Fruit fly (Drosophila melanogaster) whole organism, adult: ENCODE data around the gene Fim.

ENCODE experiments used
- CG11617 ChIP-seq: fragments of 200-800 bp; sonication (Bioruptor generic); optimal IDR thresholded peaks from 2 replicates; lab custom pipeline; 2017; ENCODE audit warnings: mild to moderate bottlenecking, missing biosample characterization, missing genetic modification reagents, missing genetic modification characterization
- CG33017 ChIP-seq: fragments of 200-800 bp; sonication (Bioruptor generic); optimal IDR thresholded peaks from 2 replicates; lab custom pipeline; 2018; ENCODE audit warnings: missing biosample characterization, mild to moderate bottlenecking, missing genetic modification characterization, moderate library complexity
- Crg-1 ChIP-seq: fragments of 200-800 bp; sonication (Bioruptor generic); optimal IDR thresholded peaks from 2 replicates; lab custom pipeline; 2016; ENCODE audit warnings: missing biosample characterization, missing genetic modification characterization
- Hr96 ChIP-seq: fragments of 200-800 bp; sonication (Bioruptor generic); optimal IDR thresholded peaks from 2 replicates; lab custom pipeline; 2016; ENCODE audit warnings: missing biosample characterization, missing genetic modification characterization
- cic ChIP-seq: fragments of 200-800 bp; sonication (Bioruptor generic); optimal IDR thresholded peaks from 2 replicates; lab custom pipeline; 2017; ENCODE audit warnings: missing biosample characterization, mild to moderate bottlenecking, missing genetic modification characterization, moderate library complexity
- cnc ChIP-seq, 2 experiments: fragments of >200 bp; optimal IDR thresholded peaks; 2 replicates each; lab custom pipeline; 2017
- ovo ChIP-seq: fragments of 200-800 bp; sonication (Bioruptor generic); optimal IDR thresholded peaks from 2 replicates; lab custom pipeline; 2016; ENCODE audit warnings: missing biosample characterization, missing genetic modification characterization
- toe ChIP-seq: fragments of 200-800 bp; sonication (Bioruptor generic); optimal IDR thresholded peaks from 2 replicates; lab custom pipeline; 2016; ENCODE audit warnings: missing biosample characterization, missing genetic modification characterization

- TF ChIP-seq Crg-1 (no peak), cic (no peak), Hr96 (GFP tag; lab: Kevin White, UChicago) (no peak), cnc (optimal IDR thresholded peaks at IDR 0.05; lab: Kevin White, UChicago) (no peak), CG33017 (tag; lab: Kevin White, UChicago) (no peak), toe (no peak), ovo (GFP tag; lab: Kevin White, UChicago) (no peak), CG11617 (GFP tag; lab: Kevin White, UChicago) (no peak)
Observed at dm6 chrX:17334101-17334500, 32.4 kb upstream of the Fim start.
